Worm (Caenorhabditis elegans) whole organism, L1 larva: ENCODE data around the gene R10E9.4.

Experiments used
- C16A3.4 ChIP-seq: fragments of 150-350 bp; optimal IDR thresholded peaks from 2 replicates; lab custom pipeline; 2014; ENCODE audit warnings: missing biosample characterization, missing genetic modification characterization
- F16B12.6 ChIP-seq: fragments of 150-350 bp; optimal IDR thresholded peaks from 2 replicates; lab custom pipeline; 2014; ENCODE audit warnings: missing biosample characterization, missing genetic modification characterization
- Y116A8C.19 ChIP-seq: sonication (generic microtip); optimal IDR thresholded peaks from 2 replicates; lab custom pipeline; 2016; ENCODE audit warnings: missing compliant biosample characterization, missing genetic modification characterization, borderline replicate concordance
- aha-1 ChIP-seq: fragments of 150-350 bp; optimal IDR thresholded peaks from 2 replicates; lab custom pipeline; 2014; ENCODE audit warnings: missing biosample characterization, missing genetic modification characterization
- blmp-1 ChIP-seq: fragments of 150-350 bp; optimal IDR thresholded peaks from 2 replicates; lab custom pipeline; 2014; ENCODE audit warnings: missing biosample characterization, missing genetic modification characterization
- ceh-63 ChIP-seq: fragments of 200-800 bp; sonication (Bioruptor generic); optimal IDR thresholded peaks from 2 replicates; lab custom pipeline; 2018; ENCODE audit warnings: mild to moderate bottlenecking, missing genetic modification characterization, missing compliant biosample characterization
- ceh-8 ChIP-seq: fragments of 200-800 bp; sonication (Bioruptor generic); optimal IDR thresholded peaks from 2 replicates; lab custom pipeline; 2018; ENCODE audit warnings: mild to moderate bottlenecking, missing genetic modification characterization, moderate library complexity, missing compliant biosample characterization
- ceh-88 ChIP-seq: fragments of 200-800 bp; sonication (Bioruptor generic); IDR thresholded peaks from 2 replicates; pipeline ENCODE4 v1.3.6; 2022; ENCODE audit warnings: missing genetic modification characterization, missing compliant biosample characterization
- ceh-90 ChIP-seq: sonication (generic microtip); optimal IDR thresholded peaks from 2 replicates; lab custom pipeline; 2016; ENCODE audit warnings: missing genetic modification characterization, missing compliant biosample characterization
- ces-1 ChIP-seq: fragments of 150-350 bp; optimal IDR thresholded peaks from 2 replicates; lab custom pipeline; 2014; ENCODE audit warnings: missing biosample characterization, missing genetic modification reagents, missing genetic modification characterization
- dsc-1 ChIP-seq: sonication (generic microtip); optimal IDR thresholded peaks from 2 replicates; lab custom pipeline; 2016; ENCODE audit warnings: mild to moderate bottlenecking, missing genetic modification characterization, missing compliant biosample characterization
- efl-1 ChIP-seq, 4 experiments: fragments of 150-350 bp; optimal IDR thresholded peaks in 3 of 4; peaks in 1 of 4; 1 replicate in 1 of 4; 2 replicates in 3 of 4; lab custom pipeline; 2014; ENCODE audit warnings: missing biosample characterization in 2 of 4, missing genetic modification characterization in 2 of 4, missing genetic modification reagents in 2 of 4
- egl-13 ChIP-seq: sonication (generic microtip); optimal IDR thresholded peaks from 2 replicates; lab custom pipeline; 2016; ENCODE audit warnings: missing genotype, missing genetic modification reagents, missing genetic modification characterization, missing compliant biosample characterization
- ets-5 ChIP-seq: fragments of 200-800 bp; sonication (Bioruptor generic); IDR thresholded peaks from 2 replicates; pipeline ENCODE4 v1.3.6; 2022; ENCODE audit warnings: missing genetic modification characterization, missing compliant biosample characterization
- fkh-4 ChIP-seq: sonication (generic microtip); optimal IDR thresholded peaks from 2 replicates; lab custom pipeline; 2016; ENCODE audit warnings: missing compliant biosample characterization, missing genetic modification characterization, borderline replicate concordance
- fkh-8 ChIP-seq: sonication (generic microtip); optimal IDR thresholded peaks from 2 replicates; lab custom pipeline; 2016; ENCODE audit warnings: mild to moderate bottlenecking, missing genetic modification characterization, missing compliant biosample characterization
- fos-1 ChIP-seq: fragments of 150-350 bp; optimal IDR thresholded peaks from 2 replicates; lab custom pipeline; 2014; ENCODE audit warnings: missing biosample characterization, missing genetic modification characterization
- grh-1 ChIP-seq: fragments of 200-800 bp; sonication (Bioruptor generic); IDR thresholded peaks from 2 replicates; pipeline ENCODE4 v1.3.6; 2022; ENCODE audit warnings: missing genetic modification reagents, missing genetic modification characterization, missing compliant biosample characterization
- hlh-17 ChIP-seq: fragments of 200-800 bp; sonication (Bioruptor generic); optimal IDR thresholded peaks from 2 replicates; lab custom pipeline; 2018; ENCODE audit warnings: missing genetic modification characterization, mild to moderate bottlenecking, missing compliant biosample characterization, moderate library complexity, borderline replicate concordance
- hlh-4 ChIP-seq: sonication (generic microtip); optimal IDR thresholded peaks from 2 replicates; lab custom pipeline; 2016; ENCODE audit warnings: mild to moderate bottlenecking, missing genetic modification characterization, missing compliant biosample characterization
- hpl-2 ChIP-seq: fragments of 150-350 bp; optimal IDR thresholded peaks from 2 replicates; lab custom pipeline; 2014; ENCODE audit warnings: missing biosample characterization, missing genetic modification reagents, missing genetic modification characterization
- isw-1 ChIP-seq: fragments of 200-800 bp; sonication (Bioruptor generic); IDR thresholded peaks from 2 replicates; pipeline ENCODE4 v1.3.6; 2022; ENCODE audit warnings: missing genetic modification characterization, missing compliant biosample characterization
- jun-1 ChIP-seq: fragments of 150-350 bp; optimal IDR thresholded peaks from 2 replicates; lab custom pipeline; 2014; ENCODE audit warnings: missing biosample characterization, missing genetic modification reagents, missing genetic modification characterization
- lin-14 ChIP-seq: fragments of 200-800 bp; sonication (Bioruptor generic); optimal IDR thresholded peaks from 2 replicates; lab custom pipeline; 2018; ENCODE audit warnings: mild to moderate bottlenecking, missing genetic modification characterization, moderate library complexity, missing compliant biosample characterization
- lin-35 ChIP-seq, 2 experiments: fragments of 150-350 bp; optimal IDR thresholded peaks; 2 replicates each; lab custom pipeline; 2014; ENCODE audit warnings: missing biosample characterization in 2 of 2, missing genetic modification characterization in 2 of 2, missing genetic modification reagents in 2 of 2
- mab-9 ChIP-seq: fragments of 200-800 bp; sonication (Bioruptor generic); IDR thresholded peaks from 2 replicates; pipeline ENCODE4 v1.3.6; 2022; ENCODE audit warnings: missing genetic modification reagents, missing genetic modification characterization, missing compliant biosample characterization
- mef-2 ChIP-seq: fragments of 150-350 bp; optimal IDR thresholded peaks from 2 replicates; lab custom pipeline; 2014; ENCODE audit warnings: missing biosample characterization, missing genetic modification characterization
- mep-1 ChIP-seq: fragments of 150-350 bp; optimal IDR thresholded peaks from 2 replicates; lab custom pipeline; 2014; ENCODE audit warnings: missing biosample characterization, missing genetic modification characterization
- nhr-237 ChIP-seq: fragments of 150-350 bp; optimal IDR thresholded peaks from 2 replicates; lab custom pipeline; 2014; ENCODE audit warnings: missing biosample characterization, missing genetic modification characterization
- nhr-47 ChIP-seq: sonication (generic microtip); optimal IDR thresholded peaks from 2 replicates; lab custom pipeline; 2016; ENCODE audit warnings: mild to moderate bottlenecking, missing genetic modification characterization, moderate library complexity, missing compliant biosample characterization
- nhr-71 ChIP-seq: sonication (generic microtip); optimal IDR thresholded peaks from 2 replicates; lab custom pipeline; 2016; ENCODE audit warnings: mild to moderate bottlenecking, missing genetic modification characterization, moderate library complexity, missing compliant biosample characterization
- nhr-84 ChIP-seq: sonication (generic microtip); optimal IDR thresholded peaks from 2 replicates; lab custom pipeline; 2017; ENCODE audit warnings: missing biosample characterization, missing genetic modification characterization
- nhr-85 ChIP-seq: sonication (generic microtip); peaks from one replicate; lab custom pipeline; 2016; ENCODE audit warnings: missing genetic modification characterization, inconsistent platforms, missing compliant biosample characterization
- pag-3 ChIP-seq: sonication (generic microtip); optimal IDR thresholded peaks from 2 replicates; lab custom pipeline; 2017; ENCODE audit warnings: missing genetic modification characterization, mild to moderate bottlenecking, missing compliant biosample characterization, antibody characterized with exemption, borderline replicate concordance; ENCODE audit not compliant: insufficient read depth
- skn-1 ChIP-seq: fragments of 150-350 bp; optimal IDR thresholded peaks from 2 replicates; lab custom pipeline; 2014; ENCODE audit warnings: missing biosample characterization, missing genetic modification characterization
- snpc-4 ChIP-seq: fragments of 150-350 bp; optimal IDR thresholded peaks from 2 replicates; lab custom pipeline; 2014; ENCODE audit warnings: missing biosample characterization, missing genetic modification characterization
- snu-23 ChIP-seq: sonication (generic microtip); optimal IDR thresholded peaks from 2 replicates; lab custom pipeline; 2016; ENCODE audit warnings: missing genetic modification characterization, missing compliant biosample characterization
- sox-4 ChIP-seq: sonication (generic microtip); optimal IDR thresholded peaks from 2 replicates; lab custom pipeline; 2016; ENCODE audit warnings: missing genetic modification characterization, missing compliant biosample characterization
- tbx-2 ChIP-seq: sonication (generic microtip); optimal IDR thresholded peaks from 2 replicates; lab custom pipeline; 2016; ENCODE audit warnings: missing genetic modification characterization, missing compliant biosample characterization
- unc-130 ChIP-seq: fragments of 150-350 bp; optimal IDR thresholded peaks from 2 replicates; lab custom pipeline; 2017; ENCODE audit warnings: missing biosample characterization, missing genetic modification characterization, inconsistent platforms
- unc-62 ChIP-seq: fragments of 150-350 bp; optimal IDR thresholded peaks from 2 replicates; lab custom pipeline; 2014; ENCODE audit warnings: missing biosample characterization, missing genetic modification reagents, missing genetic modification characterization
- unc-86 ChIP-seq: sonication (generic microtip); optimal IDR thresholded peaks from 2 replicates; lab custom pipeline; 2016; ENCODE audit warnings: missing genetic modification characterization, missing compliant biosample characterization
- unc-98 ChIP-seq: fragments of 200-800 bp; sonication (Bioruptor generic); IDR thresholded peaks from 2 replicates; pipeline ENCODE4 v1.3.6; 2022; ENCODE audit warnings: missing genetic modification characterization, missing compliant biosample characterization
- xbp-1 ChIP-seq: sonication (generic microtip); optimal IDR thresholded peaks from 2 replicates; lab custom pipeline; 2016; ENCODE audit warnings: missing genetic modification characterization, missing compliant biosample characterization
- zag-1 ChIP-seq: fragments of 150-350 bp; optimal IDR thresholded peaks from 2 replicates; lab custom pipeline; 2014; ENCODE audit warnings: missing biosample characterization, missing genetic modification characterization
- ztf-11 ChIP-seq, 2 experiments: sonication (generic microtip); optimal IDR thresholded peaks; 2 replicates each; lab custom pipeline; 2016 to 2017; ENCODE audit warnings: missing genetic modification characterization in 2 of 2, missing biosample characterization in 1 of 2, missing compliant biosample characterization in 1 of 2

The R10E9.4 gene

ce11 chrIII:4018591-4019580, 46.3 kb upstream of the R10E9.4 start (continued):
- TF ChIP-seq egl-13 (no peak), fkh-8 (no peak), ceh-63 (GFP tag; lab: Kevin White, UChicago) (no peak), F16B12.6 (tag; lab: Kevin White, UChicago) (peak; percentile 4), mef-2 (tag; lab: Kevin White, UChicago) (no peak), unc-98 (GFP tag; lab: Robert Waterston, UW) (no peak), fkh-4 (no peak), blmp-1 (tag; lab: Kevin White, UChicago) (peak; percentile 66), xbp-1 (tag; lab: Kevin White, UChicago) (no peak), snu-23 (peak; percentile 10), efl-1 (optimal IDR thresholded peaks at IDR 0.05; lab: Kevin White, UChicago) (peak in 1 of 2 experiments; percentile 20), efl-1 (GFP tag; optimal IDR thresholded peaks at IDR 0.05 in 1 of 2; lab: Kevin White, UChicago) (peak; percentile 13 to 62), ets-5 (GFP tag; lab: Robert Waterston, UW) (no peak), ces-1 (GFP tag; lab: Kevin White, UChicago) (no peak), tbx-2 (tag; lab: Kevin White, UChicago) (no peak), nhr-237 (tag; lab: Kevin White, UChicago) (no peak), sox-4 (no peak), unc-62 (GFP tag; lab: Kevin White, UChicago) (no peak), skn-1 (tag; lab: Kevin White, UChicago) (no peak), mab-9 (GFP tag; lab: Robert Waterston, UW) (0 out of 2 replicates have a peak, but pooled peaks have one; percentile 9), unc-86 (tag; lab: Kevin White, UChicago) (no peak), nhr-84 (tag; lab: Kevin White, UChicago) (no peak), grh-1 (GFP tag; lab: Robert Waterston, UW) (no peak), isw-1 (GFP tag; lab: Robert Waterston, UW) (no peak), mep-1 (no peak), jun-1 (tag; lab: Kevin White, UChicago) (no peak), hlh-4 (tag; lab: Kevin White, UChicago) (no peak), ztf-11 (tag; optimal IDR thresholded peaks at IDR 0.05; lab: Kevin White, UChicago) (peak in 1 of 2 experiments; percentile 34), fos-1 (no peak), snpc-4 (tag; lab: Kevin White, UChicago) (no peak), nhr-71 (tag; lab: Kevin White, UChicago) (peak; percentile 11), lin-35 (GFP tag; optimal IDR thresholded peaks at IDR 0.05; lab: Kevin White, UChicago) (peak in 1 of 2 experiments; percentile 2), pag-3 (tag; lab: Kevin White, UChicago) (no peak), ceh-88 (GFP tag; lab: Robert Waterston, UW) (no peak)

ce11 chrIII:4018095-4018498, 45.5 kb upstream of the R10E9.4 start:
- TF ChIP-seq egl-13 (peak; percentile 29), lin-14 (GFP tag; lab: Kevin White, UChicago) (peak; percentile 89), ets-5 (GFP tag; lab: Robert Waterston, UW) (no peak), ceh-88 (GFP tag; lab: Robert Waterston, UW) (no peak), nhr-71 (tag; lab: Kevin White, UChicago) (peak; percentile 62), C16A3.4 (peak; percentile 4), dsc-1 (tag; lab: Kevin White, UChicago) (peak; percentile 32), aha-1 (tag; lab: Kevin White, UChicago) (no peak), mef-2 (tag; lab: Kevin White, UChicago) (no peak), hpl-2 (GFP tag; lab: Kevin White, UChicago) (peak; percentile 60), unc-130 (tag; lab: Kevin White, UChicago) (no peak), snpc-4 (tag; lab: Kevin White, UChicago) (peak; percentile 71), efl-1 (optimal IDR thresholded peaks at IDR 0.05; lab: Kevin White, UChicago) (peak; percentile 43 to 59), efl-1 (GFP tag; optimal IDR thresholded peaks at IDR 0.05 in 1 of 2; lab: Kevin White, UChicago) (peak; percentile 40 to 89), unc-86 (tag; lab: Kevin White, UChicago) (peak; percentile 35), nhr-85 (tag; lab: Kevin White, UChicago) (peak; percentile 65), ceh-90 (tag; lab: Kevin White, UChicago) (peak; percentile 25), nhr-47 (tag; lab: Kevin White, UChicago) (peak; percentile 62), zag-1 (peak; percentile 24), Y116A8C.19 (no peak), xbp-1 (tag; lab: Kevin White, UChicago) (peak; percentile 24), ceh-8 (peak; percentile 53), fkh-8 (peak; percentile 81), hlh-17 (GFP tag; lab: Kevin White, UChicago) (no peak), nhr-237 (tag; lab: Kevin White, UChicago) (peak; percentile 10), fos-1 (no peak), isw-1 (GFP tag; lab: Robert Waterston, UW) (peak; percentile 68), ces-1 (GFP tag; lab: Kevin White, UChicago) (no peak)
